Worm (Caenorhabditis elegans) whole organism, mixed stage, embryonic: Measurements from ENCODE around the gene F33C8.4.

Experiments
- elt-1 ChIP-seq: sonication (generic microtip); optimal IDR thresholded peaks from 2 replicates; lab custom pipeline; 2017; ENCODE audit warnings: missing genetic modification characterization, mild to moderate bottlenecking, missing compliant biosample characterization, antibody characterized with exemption, moderate library complexity, borderline replicate concordance; ENCODE audit not compliant: insufficient read depth
- mep-1 ChIP-seq: fragments of 150-350 bp; optimal IDR thresholded peaks from 2 replicates; lab custom pipeline; 2017; ENCODE audit warnings: missing biosample characterization, missing genetic modification reagents, missing genetic modification characterization, inconsistent platforms
- sptf-1 ChIP-seq: sonication (generic microtip); optimal IDR thresholded peaks from 2 replicates; lab custom pipeline; 2017; ENCODE audit warnings: mild to moderate bottlenecking, missing genetic modification characterization, moderate library complexity, missing compliant biosample characterization

DNA sequence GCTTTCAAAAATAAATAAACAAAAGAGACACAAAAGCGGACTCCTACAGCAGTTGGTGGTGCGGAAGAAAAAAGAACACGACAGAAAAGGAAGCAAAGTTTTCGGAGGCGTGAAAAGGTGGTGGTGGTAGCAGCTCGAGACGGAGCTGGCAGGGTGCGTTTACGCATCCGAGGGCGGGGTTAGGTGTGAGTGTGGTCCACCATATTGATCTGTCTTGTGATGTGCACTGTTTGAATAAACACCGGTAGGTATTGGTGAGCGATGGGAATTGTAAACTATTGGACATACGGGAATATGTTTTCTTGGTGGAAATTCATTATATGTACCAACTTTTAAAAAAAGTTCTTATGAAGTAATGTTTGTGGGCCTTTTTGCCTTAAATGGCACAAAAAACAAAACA lies 28.9 kb downstream of the F33C8.4 start, which contains the start of gene C05G5.5:
- no peak for TF ChIP-seq sptf-1
- TF ChIP-seq mep-1: no peak
- no peak for TF ChIP-seq elt-1 (tag; lab: Kevin White, UChicago)
